Fruit fly (Drosophila melanogaster) Kc167 (cell line): ENCODE data around the gene pch2.

Experiments
- Myc ChIP-seq: fragments of >200 bp; optimal IDR thresholded peaks from 2 replicates; lab custom pipeline; 2017; ENCODE audit warnings: missing external identifiers
- Sin3A ChIP-seq: fragments of >200 bp; optimal IDR thresholded peaks from 2 replicates; lab custom pipeline; 2018; ENCODE audit warnings: missing external identifiers
- h ChIP-seq: fragments of >200 bp; optimal IDR thresholded peaks from 3 replicates; lab custom pipeline; 2018; ENCODE audit warnings: missing external identifiers
- insv ChIP-seq: fragments of >200 bp; optimal IDR thresholded peaks from 3 replicates; lab custom pipeline; 2018; ENCODE audit warnings: missing external identifiers
- psq ChIP-seq: fragments of >200 bp; optimal IDR thresholded peaks from 2 replicates; lab custom pipeline; 2017; ENCODE audit warnings: missing external identifiers
- ttk ChIP-seq: sonication (Bioruptor generic); optimal IDR thresholded peaks from 2 replicates; lab custom pipeline; 2017; ENCODE audit warnings: missing external identifiers

- no peak for TF ChIP-seq h (lab: Kevin White, UChicago)
- TF ChIP-seq ttk (lab: Kevin White, UChicago): no peak
- TF ChIP-seq insv: no peak
- no peak for TF ChIP-seq psq
- TF ChIP-seq Myc (lab: Kevin White, UChicago): no peak
- TF ChIP-seq Sin3A (lab: Kevin White, UChicago): no peak
Observed at dm6 chr3R:8552308-8552707, 9.3 kb downstream of the pch2 start, which contains the start of gene Or85d.
